Fruit fly (Drosophila melanogaster): ENCODE results near the gene CG7512.
A peak's percentile ranks its signal among the peaks of the same experiment; 100 is the strongest.

Gene CG7512

DNA sequence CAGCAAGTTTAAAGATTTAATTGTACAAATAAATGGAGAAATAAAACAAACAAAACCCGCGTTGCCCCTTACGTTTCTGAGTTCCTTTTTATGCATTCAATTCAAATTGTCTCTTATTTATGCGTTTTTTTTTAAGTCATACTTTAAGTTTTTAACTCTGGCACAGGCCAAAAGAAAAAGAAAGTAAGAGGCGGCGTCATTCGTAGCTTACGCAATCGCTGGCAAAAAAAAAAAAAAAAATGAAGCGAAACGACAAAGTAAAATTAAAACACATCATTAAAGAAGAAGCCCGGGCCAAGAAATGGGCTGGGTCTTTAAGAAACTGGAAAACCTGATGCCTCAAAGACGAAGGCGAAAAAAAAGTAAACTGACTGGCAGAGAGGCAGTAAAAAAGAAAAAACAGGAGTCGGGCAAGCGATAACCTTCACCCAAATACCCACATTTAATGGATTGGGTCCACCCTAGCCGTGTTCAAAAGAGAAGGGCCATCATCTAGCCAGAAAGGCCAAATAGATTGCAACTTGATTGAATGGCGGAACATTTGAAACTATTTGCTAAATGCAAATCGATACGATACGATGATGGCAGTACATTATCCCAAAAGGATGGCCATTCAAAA lies 30.3 kb downstream of the CG7512 start (continued):
- TF ChIP-seq CG11902 (GFP tag; optimal IDR thresholded peaks at IDR 0.05): no peak
- TF ChIP-seq acj6 (GFP tag; optimal IDR thresholded peaks at IDR 0.05): no peak
- peak; percentile 52 for TF ChIP-seq Eip78C (GFP tag)
- no peak for TF ChIP-seq CG8632 (GFP tag; optimal IDR thresholded peaks at IDR 0.05)
- no peak for TF ChIP-seq CG8319 (GFP tag; optimal IDR thresholded peaks at IDR 0.05)
- TF ChIP-seq CG10669 (GFP tag; optimal IDR thresholded peaks at IDR 0.05): no peak

DNA sequence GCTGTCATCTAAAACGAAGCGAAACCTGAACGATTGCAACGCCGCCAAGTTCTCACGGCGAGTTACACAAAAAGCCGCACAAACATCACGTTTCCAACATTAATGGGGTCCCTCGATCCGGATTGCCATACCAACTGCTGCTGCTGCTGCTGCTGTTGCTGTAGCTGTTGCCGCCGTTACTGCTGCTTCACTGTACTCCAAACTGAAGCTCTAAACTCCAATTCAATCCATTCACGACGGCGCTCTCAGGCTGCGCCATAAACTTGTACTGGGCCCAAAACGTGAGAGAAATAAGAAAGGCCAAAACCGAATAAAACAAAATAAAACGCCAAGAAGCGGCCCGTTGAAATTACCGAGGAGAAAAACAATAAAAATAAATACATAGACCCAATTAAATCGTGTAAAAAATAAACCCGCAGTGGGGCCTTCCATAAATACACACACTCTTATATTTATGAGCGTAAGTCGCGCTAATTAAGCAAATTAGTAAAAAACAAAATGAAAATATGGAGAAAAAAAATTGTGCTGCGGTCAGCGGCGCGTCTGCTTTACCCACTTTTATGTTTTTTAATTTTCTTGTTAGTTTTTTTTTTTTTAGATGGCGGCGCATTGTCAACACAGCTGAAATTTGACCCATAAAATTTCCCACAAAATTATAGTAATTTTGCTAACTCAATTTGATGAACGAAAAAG lies 33.9 kb downstream of the CG7512 start:
- TF ChIP-seq dsx (GFP tag; optimal IDR thresholded peaks at IDR 0.05; ENCODE audit: poor library complexity, severe bottlenecking) (no peak), CG6276 (GFP tag; optimal IDR thresholded peaks at IDR 0.05) (peak; percentile 34), Eip78C (GFP tag) (peak; percentile 25)

dm6 chr3L:11548009-11548408 lies 34.5 kb downstream of the CG7512 start:
- TF ChIP-seq Ets21C (GFP tag; optimal IDR thresholded peaks at IDR 0.05) (no peak), Eip75B (GFP tag; optimal IDR thresholded peaks at IDR 0.05) (no peak), dsx (GFP tag; optimal IDR thresholded peaks at IDR 0.05; ENCODE audit: poor library complexity, severe bottlenecking) (no peak), vri (GFP tag; optimal IDR thresholded peaks at IDR 0.05) (no peak), Ets96B (tag; optimal IDR thresholded peaks at IDR 0.05) (no peak), topi (GFP tag; optimal IDR thresholded peaks at IDR 0.05) (no peak), CG6808 (GFP tag; optimal IDR thresholded peaks at IDR 0.05) (no peak), CG6276 (GFP tag; optimal IDR thresholded peaks at IDR 0.05) (no peak), CG6854 (GFP tag; optimal IDR thresholded peaks at IDR 0.05) (no peak), svp (GFP tag) (no peak), CG15336 (GFP tag; IDR thresholded peaks at IDR 0.05) (no peak), Hr38 (GFP tag; optimal IDR thresholded peaks at IDR 0.05) (no peak)

DNA sequence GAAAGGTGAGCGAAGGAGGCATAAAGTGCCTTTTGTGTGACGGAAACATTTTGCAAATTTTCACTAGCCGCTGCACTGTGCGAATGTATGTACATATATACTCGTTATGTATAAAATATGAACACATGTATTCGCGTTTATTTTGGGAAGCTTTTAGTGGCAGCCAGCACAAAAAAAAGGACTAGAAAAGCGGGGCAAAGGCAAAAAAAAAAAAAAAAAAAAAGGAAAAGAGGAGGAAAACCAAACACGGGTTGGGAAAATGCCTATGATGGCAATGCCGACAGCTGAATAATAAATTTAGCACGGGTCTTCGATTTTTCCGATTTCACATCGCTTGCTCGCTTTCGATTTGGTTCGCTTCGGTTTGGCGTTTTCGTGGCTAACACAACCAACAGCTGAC lies 35.9 kb downstream of the CG7512 start:
- TF ChIP-seq CG32006 (GFP tag; optimal IDR thresholded peaks at IDR 0.05): no peak
- 0 out of 2 replicates have a peak, but pooled peaks have one; percentile 27 for TF ChIP-seq CG15336 (GFP tag; IDR thresholded peaks at IDR 0.05)
- no peak for TF ChIP-seq CG8319 (GFP tag; optimal IDR thresholded peaks at IDR 0.05)
- no peak for TF ChIP-seq achi (GFP tag; optimal IDR thresholded peaks at IDR 0.05)
- TF ChIP-seq CG6163 (GFP tag; IDR thresholded peaks at IDR 0.05): no peak
- TF ChIP-seq Smox (GFP tag; optimal IDR thresholded peaks at IDR 0.05): no peak
- no peak for TF ChIP-seq CG6854 (GFP tag; optimal IDR thresholded peaks at IDR 0.05)
- no peak for TF ChIP-seq CG3919 (GFP tag; optimal IDR thresholded peaks at IDR 0.05)
- no peak for TF ChIP-seq Hr4 (GFP tag; optimal IDR thresholded peaks at IDR 0.05)
- no peak for TF ChIP-seq esn (GFP tag; optimal IDR thresholded peaks at IDR 0.05)
- no peak for TF ChIP-seq svp (GFP tag)
- TF ChIP-seq CG11294 (GFP tag; IDR thresholded peaks at IDR 0.05): no peak
- TF ChIP-seq dsx (GFP tag; optimal IDR thresholded peaks at IDR 0.05; ENCODE audit: poor library complexity, severe bottlenecking): no peak
- no peak for TF ChIP-seq CG11762 (GFP tag; optimal IDR thresholded peaks at IDR 0.05; ENCODE audit: insufficient read depth)
- peak; percentile 61; the same call in 2 of the 3 replicates for TF ChIP-seq eg (GFP tag; IDR thresholded peaks at IDR 0.05)
- no peak for TF ChIP-seq CG11902 (GFP tag; optimal IDR thresholded peaks at IDR 0.05)
- no peak for TF ChIP-seq dac (GFP tag; optimal IDR thresholded peaks at IDR 0.05)
- no peak for TF ChIP-seq salr (GFP tag; optimal IDR thresholded peaks at IDR 0.05)
- no peak for TF ChIP-seq acj6 (GFP tag; optimal IDR thresholded peaks at IDR 0.05)
- TF ChIP-seq lz (GFP tag; optimal IDR thresholded peaks at IDR 0.05): no peak
- TF ChIP-seq fd59A (GFP tag; optimal IDR thresholded peaks at IDR 0.05): no peak
- no peak for TF ChIP-seq CG7368 (GFP tag; optimal IDR thresholded peaks at IDR 0.05)
- TF ChIP-seq CG6276 (GFP tag; optimal IDR thresholded peaks at IDR 0.05): peak; percentile 22
- no peak for TF ChIP-seq Lpt (GFP tag; optimal IDR thresholded peaks at IDR 0.05)
- no peak for TF ChIP-seq fkh (GFP tag; optimal IDR thresholded peaks at IDR 0.05)
- no peak for TF ChIP-seq CG6792 (GFP tag; optimal IDR thresholded peaks at IDR 0.05)
- no peak for TF ChIP-seq Sox102F (GFP tag; optimal IDR thresholded peaks at IDR 0.05)
- TF ChIP-seq CG3032 (tag; optimal IDR thresholded peaks at IDR 0.05): no peak
- TF ChIP-seq CG8119 (GFP tag; IDR thresholded peaks at IDR 0.05): peak; percentile 55; the same call in 2 of the 3 replicates
- no peak for TF ChIP-seq Sox14 (GFP tag; optimal IDR thresholded peaks at IDR 0.05)
- TF ChIP-seq Blimp-1 (GFP tag; optimal IDR thresholded peaks at IDR 0.05): no peak
- TF ChIP-seq topi (GFP tag; optimal IDR thresholded peaks at IDR 0.05): no peak
- no peak for TF ChIP-seq CG10631 (GFP tag; optimal IDR thresholded peaks at IDR 0.05)
- no peak for TF ChIP-seq CG4318 (GFP tag; optimal IDR thresholded peaks at IDR 0.05)

Measured in whole organism, prepupa.